Fruit fly (Drosophila melanogaster): ENCODE data around the gene CG32192.

DNA sequence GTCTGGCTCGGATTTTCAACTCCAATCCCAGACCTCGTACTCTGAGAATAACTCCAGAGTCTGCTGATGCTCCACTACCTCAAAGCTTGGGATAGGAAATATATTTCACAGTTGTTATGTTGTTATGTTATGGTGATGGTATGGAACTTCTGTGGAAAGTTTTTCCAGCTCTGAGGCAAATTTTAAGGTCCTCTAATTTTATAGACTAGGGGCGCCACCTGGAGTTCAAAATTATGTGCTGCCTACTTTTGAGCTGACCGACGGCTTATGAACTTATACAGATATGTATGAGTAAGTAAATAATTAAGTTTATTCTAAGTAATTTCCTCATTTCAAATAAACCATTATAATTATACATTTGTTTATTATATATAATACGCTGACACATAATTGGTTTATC is 43.3 kb downstream of the CG32192 start:
- TF ChIP-seq bab1 (GFP tag; optimal IDR thresholded peaks at IDR 0.05): no peak
- no peak for TF ChIP-seq CG7045 (GFP tag; optimal IDR thresholded peaks at IDR 0.05)
- TF ChIP-seq ovo (GFP tag; optimal IDR thresholded peaks at IDR 0.05): no peak
- no peak for TF ChIP-seq cic (GFP tag; optimal IDR thresholded peaks at IDR 0.05)
- TF ChIP-seq toe (GFP tag; optimal IDR thresholded peaks at IDR 0.05): no peak
- TF ChIP-seq CG7101 (tag; optimal IDR thresholded peaks at IDR 0.05): no peak
- TF ChIP-seq cnc (optimal IDR thresholded peaks at IDR 0.05): no peak
- TF ChIP-seq pad (GFP tag; optimal IDR thresholded peaks at IDR 0.05): no peak
